Fruit fly (Drosophila melanogaster) whole organism, adult: ENCODE data around the gene brwl.

ENCODE experiments used
- CG11617 ChIP-seq: fragments of 200-800 bp; sonication (Bioruptor generic); optimal IDR thresholded peaks from 2 replicates; lab custom pipeline; 2017; ENCODE audit warnings: mild to moderate bottlenecking, missing biosample characterization, missing genetic modification reagents, missing genetic modification characterization
- CG12768 ChIP-seq: fragments of 200-800 bp; sonication (Bioruptor generic); optimal IDR thresholded peaks from 2 replicates; lab custom pipeline; 2017; ENCODE audit warnings: missing biosample characterization, missing genetic modification characterization, mild to moderate bottlenecking, moderate library complexity, missing genetic modification reagents
- CG14711 ChIP-seq: fragments of 200-800 bp; sonication (Bioruptor generic); optimal IDR thresholded peaks from 2 replicates; lab custom pipeline; 2018; ENCODE audit warnings: missing biosample characterization, mild to moderate bottlenecking, missing genetic modification characterization, moderate library complexity
- CG1620 ChIP-seq: fragments of 200-800 bp; sonication (Bioruptor generic); optimal IDR thresholded peaks from 2 replicates; lab custom pipeline; 2016; ENCODE audit warnings: missing biosample characterization, missing genetic modification characterization
- CG33017 ChIP-seq: fragments of 200-800 bp; sonication (Bioruptor generic); optimal IDR thresholded peaks from 2 replicates; lab custom pipeline; 2018; ENCODE audit warnings: missing biosample characterization, mild to moderate bottlenecking, missing genetic modification characterization, moderate library complexity
- CG5204 ChIP-seq: fragments of 200-800 bp; sonication (Bioruptor generic); optimal IDR thresholded peaks from 2 replicates; lab custom pipeline; 2016; ENCODE audit warnings: missing biosample characterization, missing genetic modification characterization
- CG7045 ChIP-seq: fragments of 200-800 bp; sonication (Bioruptor generic); optimal IDR thresholded peaks from 2 replicates; lab custom pipeline; 2017; ENCODE audit warnings: missing biosample characterization, mild to moderate bottlenecking, missing genetic modification characterization
- CG7101 ChIP-seq: fragments of 200-800 bp; sonication (Bioruptor generic); optimal IDR thresholded peaks from 2 replicates; lab custom pipeline; 2018; ENCODE audit warnings: missing biosample characterization, mild to moderate bottlenecking, missing genetic modification characterization, moderate library complexity
- Clk ChIP-seq: fragments of 200-800 bp; sonication (Bioruptor generic); optimal IDR thresholded peaks from 2 replicates; lab custom pipeline; 2017; ENCODE audit warnings: missing biosample characterization, missing genetic modification characterization
- Crg-1 ChIP-seq: fragments of 200-800 bp; sonication (Bioruptor generic); optimal IDR thresholded peaks from 2 replicates; lab custom pipeline; 2016; ENCODE audit warnings: missing biosample characterization, missing genetic modification characterization
- Hr96 ChIP-seq: fragments of 200-800 bp; sonication (Bioruptor generic); optimal IDR thresholded peaks from 2 replicates; lab custom pipeline; 2016; ENCODE audit warnings: missing biosample characterization, missing genetic modification characterization
- Mnt ChIP-seq: fragments of 200-800 bp; sonication (Bioruptor generic); optimal IDR thresholded peaks from 2 replicates; lab custom pipeline; 2016; ENCODE audit warnings: missing biosample characterization, mild to moderate bottlenecking, missing genetic modification characterization
- bab1 ChIP-seq: fragments of 200-800 bp; sonication (Bioruptor generic); optimal IDR thresholded peaks from 3 replicates; lab custom pipeline; 2019; ENCODE audit warnings: missing biosample characterization, mild to moderate bottlenecking, missing genetic modification characterization, moderate library complexity
- cic ChIP-seq: fragments of 200-800 bp; sonication (Bioruptor generic); optimal IDR thresholded peaks from 2 replicates; lab custom pipeline; 2017; ENCODE audit warnings: missing biosample characterization, mild to moderate bottlenecking, missing genetic modification characterization, moderate library complexity
- cnc ChIP-seq, 2 experiments: fragments of >200 bp; optimal IDR thresholded peaks; 2 replicates each; lab custom pipeline; 2017
- kay ChIP-seq: fragments of 200-800 bp; sonication (Bioruptor generic); peaks from one replicate; lab custom pipeline; 2016; ENCODE audit warnings: missing biosample characterization, missing genetic modification characterization, borderline replicate concordance
- ovo ChIP-seq: fragments of 200-800 bp; sonication (Bioruptor generic); optimal IDR thresholded peaks from 2 replicates; lab custom pipeline; 2016; ENCODE audit warnings: missing biosample characterization, missing genetic modification characterization
- pad ChIP-seq: fragments of 200-800 bp; sonication (Bioruptor generic); optimal IDR thresholded peaks from 3 replicates; lab custom pipeline; 2017; ENCODE audit warnings: missing biosample characterization, missing genetic modification characterization, mild to moderate bottlenecking, moderate library complexity, missing genetic modification reagents
- tj ChIP-seq: fragments of 200-800 bp; sonication (Bioruptor generic); optimal IDR thresholded peaks from 3 replicates; lab custom pipeline; 2017; ENCODE audit warnings: missing biosample characterization, mild to moderate bottlenecking, missing genetic modification characterization, moderate library complexity
- toe ChIP-seq: fragments of 200-800 bp; sonication (Bioruptor generic); optimal IDR thresholded peaks from 2 replicates; lab custom pipeline; 2016; ENCODE audit warnings: missing biosample characterization, missing genetic modification characterization

Gene brwl

dm6 chr2L:9589176-9589575 is 20.5 kb downstream of the brwl start, which contains the start of gene CG3841:
CG3841 (plus strand) TSS chr2L:9589476.
- TF ChIP-seq Crg-1 (no peak), CG7045 (no peak)

- TF ChIP-seq CG7045 = no peak
- no peak for TF ChIP-seq Crg-1
- TF ChIP-seq CG12768 (GFP tag; lab: Kevin White, UChicago) = no peak
- TF ChIP-seq cic = no peak
- TF ChIP-seq bab1 (GFP tag; lab: Kevin White, UChicago) = no peak
- TF ChIP-seq CG14711 (tag; lab: Kevin White, UChicago) = no peak
- no peak for TF ChIP-seq CG5204 (GFP tag; lab: Kevin White, UChicago)
- TF ChIP-seq CG1620 (GFP tag; lab: Kevin White, UChicago) = no peak
- TF ChIP-seq Mnt (GFP tag; lab: Kevin White, UChicago) = no peak
- TF ChIP-seq ovo (GFP tag; lab: Kevin White, UChicago) = no peak
- TF ChIP-seq CG11617 (GFP tag; lab: Kevin White, UChicago) = no peak
- TF ChIP-seq toe (GFP tag; lab: Kevin White, UChicago) = no peak
- TF ChIP-seq tj = no peak
- no peak for TF ChIP-seq Hr96 (GFP tag; lab: Kevin White, UChicago)
- no peak for TF ChIP-seq CG7101 (tag; lab: Kevin White, UChicago)
- TF ChIP-seq pad (GFP tag; lab: Kevin White, UChicago) = no peak
- no peak for TF ChIP-seq kay (GFP tag; lab: Kevin White, UChicago)
Measured at dm6 chr2L:9591146-9591545, 22.5 kb downstream of the brwl start.

dm6 chr2L:9594625-9595300 is 26.1 kb downstream of the brwl start:
- no peak for TF ChIP-seq kay (GFP tag; lab: Kevin White, UChicago)
- TF ChIP-seq pad (GFP tag; lab: Kevin White, UChicago) = no peak
- TF ChIP-seq bab1 (GFP tag; lab: Kevin White, UChicago) = no peak
- TF ChIP-seq CG7045 = no peak
- TF ChIP-seq ovo (GFP tag; lab: Kevin White, UChicago) = no peak
- TF ChIP-seq CG11617 (GFP tag; lab: Kevin White, UChicago) = no peak
- no peak for TF ChIP-seq CG1620 (GFP tag; lab: Kevin White, UChicago)
- no peak for TF ChIP-seq CG14711 (tag; lab: Kevin White, UChicago)
- no peak for TF ChIP-seq Mnt (GFP tag; lab: Kevin White, UChicago)
- no peak for TF ChIP-seq CG5204 (GFP tag; lab: Kevin White, UChicago)
- no peak for TF ChIP-seq Hr96 (GFP tag; lab: Kevin White, UChicago)
- no peak for TF ChIP-seq CG7101 (tag; lab: Kevin White, UChicago)
- no peak for TF ChIP-seq CG12768 (GFP tag; lab: Kevin White, UChicago)
- TF ChIP-seq Clk (GFP tag; lab: Kevin White, UChicago) = no peak
- TF ChIP-seq Crg-1 = no peak
- no peak for TF ChIP-seq cnc (optimal IDR thresholded peaks at IDR 0.05; lab: Kevin White, UChicago)
- TF ChIP-seq toe (GFP tag; lab: Kevin White, UChicago) = no peak
- TF ChIP-seq cic = no peak
- no peak for TF ChIP-seq tj

- TF ChIP-seq pad (GFP tag; lab: Kevin White, UChicago) = no peak
- no peak for TF ChIP-seq tj
- no peak for TF ChIP-seq Clk (GFP tag; lab: Kevin White, UChicago)
- TF ChIP-seq CG33017 (tag; lab: Kevin White, UChicago) = no peak
- TF ChIP-seq cic = no peak
- no peak for TF ChIP-seq Hr96 (GFP tag; lab: Kevin White, UChicago)
- TF ChIP-seq kay (GFP tag; lab: Kevin White, UChicago) = no peak
- TF ChIP-seq Mnt (GFP tag; lab: Kevin White, UChicago) = no peak
- TF ChIP-seq ovo (GFP tag; lab: Kevin White, UChicago) = no peak
- no peak for TF ChIP-seq Crg-1
- TF ChIP-seq CG1620 (GFP tag; lab: Kevin White, UChicago) = no peak
Measured at dm6 chr2L:9598390-9598789, 29.7 kb downstream of the brwl start.

- TF ChIP-seq CG5204 (GFP tag; lab: Kevin White, UChicago) = no peak
- TF ChIP-seq Mnt (GFP tag; lab: Kevin White, UChicago) = no peak
- TF ChIP-seq CG14711 (tag; lab: Kevin White, UChicago) = no peak
- TF ChIP-seq ovo (GFP tag; lab: Kevin White, UChicago) = no peak
Measured at dm6 chr2L:9600772-9601171, 32.1 kb downstream of the brwl start, which contains the start of gene CG4382. CG4382 (minus strand) TSS chr2L:9600872.

DNA sequence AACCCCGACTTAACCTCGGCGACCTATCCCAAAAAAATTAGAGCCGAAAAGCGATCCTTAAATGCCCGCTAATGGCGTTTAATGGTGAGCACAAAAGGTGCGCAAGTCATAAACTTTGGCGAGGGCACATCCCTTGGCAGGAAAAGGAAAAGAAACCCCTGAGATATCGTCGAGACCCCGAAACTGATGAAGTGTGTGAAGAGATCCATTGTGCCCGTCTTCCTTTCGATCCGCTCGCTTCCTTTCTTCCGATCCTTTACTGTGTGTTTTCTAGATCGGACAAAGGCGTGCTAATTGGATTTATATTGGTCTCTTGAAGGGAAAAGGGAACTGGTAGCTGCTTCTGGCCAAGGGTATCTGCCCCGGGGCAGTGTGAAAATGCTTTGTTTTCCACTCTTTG is 32.5 kb downstream of the brwl start:
- TF ChIP-seq bab1 (GFP tag; lab: Kevin White, UChicago) (no peak), CG33017 (tag; lab: Kevin White, UChicago) (no peak), cnc (optimal IDR thresholded peaks at IDR 0.05; lab: Kevin White, UChicago) (no peak), cic (no peak), ovo (GFP tag; lab: Kevin White, UChicago) (no peak), CG12768 (GFP tag; lab: Kevin White, UChicago) (no peak), CG5204 (GFP tag; lab: Kevin White, UChicago) (no peak), CG1620 (GFP tag; lab: Kevin White, UChicago) (no peak), CG14711 (tag; lab: Kevin White, UChicago) (no peak), CG7045 (no peak)
